Worm (Caenorhabditis elegans) whole organism, early embryonic: ENCODE data around the gene srt-22.
"Not testable (repeated sequence)": the region's sequence is repeated elsewhere in the genome, so short reads cannot be mapped to it uniquely, and the experiment has no call there.

Source experiments
- B0310.2 ChIP-seq: sonication (generic microtip); optimal IDR thresholded peaks from 2 replicates; lab custom pipeline; 2016; ENCODE audit warnings: mild to moderate bottlenecking, missing genetic modification characterization, missing compliant biosample characterization
- F13C5.2 ChIP-seq: sonication (generic microtip); optimal IDR thresholded peaks from 2 replicates; lab custom pipeline; 2017; ENCODE audit warnings: mild to moderate bottlenecking, missing genetic modification characterization, inconsistent platforms, missing compliant biosample characterization
- aly-1 ChIP-seq: sonication (generic microtip); optimal IDR thresholded peaks from 2 replicates; lab custom pipeline; 2016; ENCODE audit warnings: missing genetic modification characterization, missing compliant biosample characterization
- ama-1 ChIP-seq: fragments of 150-350 bp; optimal IDR thresholded peaks from 2 replicates; lab custom pipeline; 2014
- ceh-13 ChIP-seq: fragments of 200-800 bp; sonication (Bioruptor generic); optimal IDR thresholded peaks from 2 replicates; lab custom pipeline; 2018; ENCODE audit warnings: mild to moderate bottlenecking, missing genetic modification characterization, missing compliant biosample characterization
- ceh-36 ChIP-seq: sonication (generic microtip); optimal IDR thresholded peaks from 2 replicates; lab custom pipeline; 2016; ENCODE audit warnings: missing genetic modification characterization, inconsistent platforms, missing compliant biosample characterization
- ets-7 ChIP-seq: sonication (generic microtip); optimal IDR thresholded peaks from 2 replicates; lab custom pipeline; 2016; ENCODE audit warnings: missing genotype, missing genetic modification characterization, missing compliant biosample characterization
- flt-1 ChIP-seq: fragments of 200-800 bp; sonication (Bioruptor generic); IDR thresholded peaks from 2 replicates; pipeline ENCODE4 v1.3.6; 2022; ENCODE audit warnings: missing genetic modification characterization, missing compliant biosample characterization
- hmbx-1 ChIP-seq: sonication (generic microtip); optimal IDR thresholded peaks from 2 replicates; lab custom pipeline; 2016; ENCODE audit warnings: mild to moderate bottlenecking, missing genetic modification characterization, missing compliant biosample characterization
- hmg-4 ChIP-seq: fragments of 200-800 bp; sonication (Bioruptor generic); optimal IDR thresholded peaks from 2 replicates; lab custom pipeline; 2018; ENCODE audit warnings: mild to moderate bottlenecking, missing genetic modification characterization, missing compliant biosample characterization
- hnd-1 ChIP-seq: sonication (generic microtip); optimal IDR thresholded peaks from 2 replicates; lab custom pipeline; 2016; ENCODE audit warnings: missing genetic modification characterization, missing compliant biosample characterization
- pes-1 ChIP-seq: fragments of 200-800 bp; sonication (Bioruptor generic); IDR thresholded peaks from 2 replicates; pipeline ENCODE4 v1.3.6; 2022; ENCODE audit warnings: missing genetic modification reagents, missing genetic modification characterization, missing compliant biosample characterization
- scrt-1 ChIP-seq: fragments of 200-800 bp; sonication (Bioruptor generic); IDR thresholded peaks from 2 replicates; pipeline ENCODE4 v1.3.6; 2022; ENCODE audit warnings: missing genetic modification characterization, missing compliant biosample characterization
- sea-1 ChIP-seq: fragments of 200-800 bp; sonication (Bioruptor generic); conservative IDR thresholded peaks from 2 replicates; pipeline ENCODE4 v1.3.6; 2022; ENCODE audit warnings: missing genetic modification characterization, missing compliant biosample characterization
- tbx-11 ChIP-seq: fragments of 200-800 bp; sonication (Bioruptor generic); IDR thresholded peaks from 2 replicates; pipeline ENCODE4 v1.3.6; 2022; ENCODE audit warnings: missing genetic modification characterization, missing compliant biosample characterization
- tbx-37 ChIP-seq: fragments of 200-800 bp; sonication (Bioruptor generic); conservative IDR thresholded peaks from 2 replicates; pipeline ENCODE4 v1.3.6; 2022; ENCODE audit warnings: missing genetic modification reagents, missing genetic modification characterization, missing compliant biosample characterization
- tra-4 ChIP-seq: sonication (generic microtip); optimal IDR thresholded peaks from 2 replicates; lab custom pipeline; 2017; ENCODE audit warnings: missing genetic modification characterization, missing compliant biosample characterization

Gene srt-22

ce11 chrV:15323417-15323816 is 7.7 kb upstream of the srt-22 start:
- TF ChIP-seq tbx-11 (GFP tag; lab: Robert Waterston, UW), result no peak
- no peak for TF ChIP-seq hmg-4
- no peak for TF ChIP-seq pes-1 (GFP tag; lab: Robert Waterston, UW)
- TF ChIP-seq ets-7 (tag; lab: Kevin White, UChicago), result no peak
- no peak for TF ChIP-seq F13C5.2 (tag; lab: Kevin White, UChicago)
- TF ChIP-seq scrt-1, result no peak
- no peak for TF ChIP-seq ceh-13 (GFP tag; lab: Kevin White, UChicago)
- TF ChIP-seq hnd-1 (tag; lab: Kevin White, UChicago), result no peak
- no peak for TF ChIP-seq flt-1
- TF ChIP-seq B0310.2 (tag; lab: Kevin White, UChicago), result no peak
- TF ChIP-seq tra-4, result no peak
- no peak for TF ChIP-seq ceh-36 (tag; lab: Kevin White, UChicago)

ce11 chrV:15322653-15323052 is 6.9 kb upstream of the srt-22 start, which contains the start of gene nhr-247:
TSS of gene nhr-247 (plus strand) at chrV:15322982.
- TF ChIP-seq aly-1 (tag; lab: Kevin White, UChicago); hnd-1 (tag; lab: Kevin White, UChicago); ceh-13 (GFP tag; lab: Kevin White, UChicago): not testable (repeated sequence)

- peak; percentile 51; the same call in 1 of the 2 replicates for TF ChIP-seq flt-1
- peak; percentile 64 for TF ChIP-seq pes-1 (GFP tag; lab: Robert Waterston, UW)
Observed at ce11 chrV:15320756-15321332, 5.1 kb upstream of the srt-22 start.

ce11 chrV:15318638-15319037 is 2.9 kb upstream of the srt-22 start, which contains the start of gene nhr-291:
TSS of gene nhr-291 (plus strand) at chrV:15318961.
- TF ChIP-seq tra-4 (no peak), ama-1 (lab: Kevin White, UChicago) (no peak), flt-1 (no peak), B0310.2 (tag; lab: Kevin White, UChicago) (no peak), ets-7 (tag; lab: Kevin White, UChicago) (no peak), pes-1 (GFP tag; lab: Robert Waterston, UW) (no peak), sea-1 (GFP tag; lab: Robert Waterston, UW) (no peak)

ce11 chrV:15313529-15313928 is 2.2 kb downstream of the srt-22 start:
- TF ChIP-seq flt-1 (no peak), hmg-4 (no peak), B0310.2 (tag; lab: Kevin White, UChicago) (no peak), tra-4 (no peak), F13C5.2 (tag; lab: Kevin White, UChicago) (no peak), sea-1 (GFP tag; lab: Robert Waterston, UW) (no peak), tbx-11 (GFP tag; lab: Robert Waterston, UW) (no peak), pes-1 (GFP tag; lab: Robert Waterston, UW) (no peak), ceh-13 (GFP tag; lab: Kevin White, UChicago) (no peak), ets-7 (tag; lab: Kevin White, UChicago) (no peak), aly-1 (tag; lab: Kevin White, UChicago) (no peak), tbx-37 (no peak)

- TF ChIP-seq ama-1 (lab: Kevin White, UChicago), result no peak
- no peak for TF ChIP-seq ceh-13 (GFP tag; lab: Kevin White, UChicago)
- TF ChIP-seq F13C5.2 (tag; lab: Kevin White, UChicago), result no peak
- TF ChIP-seq scrt-1, result no peak
- no peak for TF ChIP-seq tbx-37
- TF ChIP-seq hmbx-1 (tag; lab: Kevin White, UChicago), result no peak
- TF ChIP-seq flt-1, result no peak
- no peak for TF ChIP-seq ets-7 (tag; lab: Kevin White, UChicago)
- no peak for TF ChIP-seq hnd-1 (tag; lab: Kevin White, UChicago)
- no peak for TF ChIP-seq ceh-36 (tag; lab: Kevin White, UChicago)
- no peak for TF ChIP-seq sea-1 (GFP tag; lab: Robert Waterston, UW)
- TF ChIP-seq hmg-4, result no peak
- no peak for TF ChIP-seq tra-4
- TF ChIP-seq B0310.2 (tag; lab: Kevin White, UChicago), result no peak
- no peak for TF ChIP-seq pes-1 (GFP tag; lab: Robert Waterston, UW)
- TF ChIP-seq aly-1 (tag; lab: Kevin White, UChicago), result no peak
- no peak for TF ChIP-seq tbx-11 (GFP tag; lab: Robert Waterston, UW)
Observed at ce11 chrV:15310780-15311179, 4.9 kb downstream of the srt-22 start, which contains the start of gene irld-62. TSS of gene irld-62 (plus strand) at chrV:15311080.

ce11 chrV:15309011-15309410 is 6.7 kb downstream of the srt-22 start, which contains the start of gene srz-10:
TSS of gene srz-10 (minus strand) at chrV:15309098.
- TF ChIP-seq B0310.2 (tag; lab: Kevin White, UChicago), result no peak
- TF ChIP-seq hmg-4, result no peak
- no peak for TF ChIP-seq ceh-36 (tag; lab: Kevin White, UChicago)
- no peak for TF ChIP-seq aly-1 (tag; lab: Kevin White, UChicago)
- no peak for TF ChIP-seq tbx-37

ce11 chrV:15306745-15307144 is 9.0 kb downstream of the srt-22 start, which contains the start of gene T26H8.4:
TSS of gene T26H8.4 (minus strand) at chrV:15306845.
- TF ChIP-seq sea-1 (GFP tag; lab: Robert Waterston, UW), result no peak
- no peak for TF ChIP-seq hmg-4
- no peak for TF ChIP-seq B0310.2 (tag; lab: Kevin White, UChicago)
- no peak for TF ChIP-seq ceh-13 (GFP tag; lab: Kevin White, UChicago)
